Worm (Caenorhabditis elegans): Measurements from ENCODE around the gene cul-5.
A peak's percentile ranks its signal among the peaks of the same experiment; 100 is the strongest.

- no peak for TF ChIP-seq W03F9.2 (tag; optimal IDR thresholded peaks at IDR 0.05)
- no peak for TF ChIP-seq dao-5 (tag; optimal IDR thresholded peaks at IDR 0.05)
- TF ChIP-seq him-1 (tag; optimal IDR thresholded peaks at IDR 0.05): peak; percentile 93
Measured at ce11 chrV:10168870-10169269, 10.5 kb upstream of the cul-5 start.

Measured in whole organism, L4/young adult.